ENCODE assay signal across 1 worm cellular context in genomic region chrX:14753514-14754076, ce11.
A peak's percentile ranks its signal among the peaks of the same experiment; 100 is the strongest.
TF ChIP-seq lines count a peak whose summit lies in the region.

TSS of gene sucl-1 (plus strand) at chrX:14754026.

TF ChIP-seq in whole organism, L4 larva, 104 proteins besides CTCF, POLR2A, EP300 and RAD21 (continued from another document):
- TF ChIP-seq ceh-44 (GFP tag; IDR thresholded peaks at IDR 0.05; lab: Robert Waterston, UW) (no peak), ceh-82 (tag; optimal IDR thresholded peaks at IDR 0.05; lab: Kevin White, UChicago) (no peak), nhr-41 (GFP tag; IDR thresholded peaks at IDR 0.05; lab: Robert Waterston, UW) (no peak), ctbp-1 (GFP tag; IDR thresholded peaks at IDR 0.05; lab: Robert Waterston, UW) (peak; percentile 80), zag-1 (tag; optimal IDR thresholded peaks at IDR 0.05; lab: Kevin White, UChicago) (no peak), lin-1 (GFP tag; IDR thresholded peaks at IDR 0.05; lab: Robert Waterston, UW) (peak; percentile 83), F44E2.7 (GFP tag; IDR thresholded peaks at IDR 0.05; lab: Robert Waterston, UW) (no peak), R02D3.7 (tag; optimal IDR thresholded peaks at IDR 0.05; lab: Kevin White, UChicago) (no peak), mdl-1 (tag; optimal IDR thresholded peaks at IDR 0.05; lab: Kevin White, UChicago) (peak; percentile 75 to 95), lin-38 (GFP tag; IDR thresholded peaks at IDR 0.05; lab: Robert Waterston, UW) (peak; percentile 60), ZK546.5 (tag; optimal IDR thresholded peaks at IDR 0.05; lab: Kevin White, UChicago) (no peak), duxl-1 (tag; optimal IDR thresholded peaks at IDR 0.05; lab: Kevin White, UChicago; ENCODE audit: poor library complexity) (peak; percentile 67), mxl-2 (GFP tag; conservative IDR thresholded peaks at IDR 0.05; lab: Robert Waterston, UW) (no peak), spr-1 (tag; optimal IDR thresholded peaks at IDR 0.05; lab: Kevin White, UChicago) (peak; percentile 74), ceh-20 (GFP tag; IDR thresholded peaks at IDR 0.05; lab: Robert Waterston, UW) (peak; percentile 45; the same call in 1 of the 2 replicates), dve-1 (tag; optimal IDR thresholded peaks at IDR 0.05; lab: Kevin White, UChicago; ENCODE audit: insufficient read depth) (peak; percentile 93), set-16 (GFP tag; IDR thresholded peaks at IDR 0.05; lab: Robert Waterston, UW) (peak; percentile 66), unc-62 (GFP tag; optimal IDR thresholded peaks at IDR 0.05 in 1 of 2; lab: Kevin White, UChicago) (peak in 1 of 2 experiments; percentile 94), unc-62 (tag; optimal IDR thresholded peaks at IDR 0.05; lab: Kevin White, UChicago) (no peak), zip-11 (GFP tag; IDR thresholded peaks at IDR 0.05; lab: Robert Waterston, UW) (no peak), php-3 (GFP tag; IDR thresholded peaks at IDR 0.05; lab: Robert Waterston, UW) (peak; percentile 75), dmd-8 (GFP tag; IDR thresholded peaks at IDR 0.05; lab: Robert Waterston, UW) (no peak), aly-2 (tag; optimal IDR thresholded peaks at IDR 0.05; lab: Kevin White, UChicago) (no peak), daf-12 (tag; optimal IDR thresholded peaks at IDR 0.05; lab: Kevin White, UChicago) (no peak), lin-13 (GFP tag; optimal IDR thresholded peaks at IDR 0.05; lab: Kevin White, UChicago) (peak; percentile 91), pqm-1 (tag; optimal IDR thresholded peaks at IDR 0.05; lab: Kevin White, UChicago) (peak; percentile 67)
